Fruit fly (Drosophila melanogaster) whole organism, adult: Measurements from ENCODE around the gene p38b.

Experiments used
- CG12768 ChIP-seq: fragments of 200-800 bp; sonication (Bioruptor generic); optimal IDR thresholded peaks from 2 replicates; lab custom pipeline; 2017; ENCODE audit warnings: missing biosample characterization, missing genetic modification characterization, mild to moderate bottlenecking, moderate library complexity, missing genetic modification reagents
- Clk ChIP-seq: fragments of 200-800 bp; sonication (Bioruptor generic); optimal IDR thresholded peaks from 2 replicates; lab custom pipeline; 2017; ENCODE audit warnings: missing biosample characterization, missing genetic modification characterization
- Crg-1 ChIP-seq: fragments of 200-800 bp; sonication (Bioruptor generic); optimal IDR thresholded peaks from 2 replicates; lab custom pipeline; 2016; ENCODE audit warnings: missing biosample characterization, missing genetic modification characterization
- bab1 ChIP-seq: fragments of 200-800 bp; sonication (Bioruptor generic); optimal IDR thresholded peaks from 3 replicates; lab custom pipeline; 2019; ENCODE audit warnings: missing biosample characterization, mild to moderate bottlenecking, missing genetic modification characterization, moderate library complexity
- cnc ChIP-seq, 2 experiments: fragments of >200 bp; optimal IDR thresholded peaks; 2 replicates each; lab custom pipeline; 2017
- kay ChIP-seq: fragments of 200-800 bp; sonication (Bioruptor generic); peaks from one replicate; lab custom pipeline; 2016; ENCODE audit warnings: missing biosample characterization, missing genetic modification characterization, borderline replicate concordance
- ovo ChIP-seq: fragments of 200-800 bp; sonication (Bioruptor generic); optimal IDR thresholded peaks from 2 replicates; lab custom pipeline; 2016; ENCODE audit warnings: missing biosample characterization, missing genetic modification characterization
- toe ChIP-seq: fragments of 200-800 bp; sonication (Bioruptor generic); optimal IDR thresholded peaks from 2 replicates; lab custom pipeline; 2016; ENCODE audit warnings: missing biosample characterization, missing genetic modification characterization

DNA sequence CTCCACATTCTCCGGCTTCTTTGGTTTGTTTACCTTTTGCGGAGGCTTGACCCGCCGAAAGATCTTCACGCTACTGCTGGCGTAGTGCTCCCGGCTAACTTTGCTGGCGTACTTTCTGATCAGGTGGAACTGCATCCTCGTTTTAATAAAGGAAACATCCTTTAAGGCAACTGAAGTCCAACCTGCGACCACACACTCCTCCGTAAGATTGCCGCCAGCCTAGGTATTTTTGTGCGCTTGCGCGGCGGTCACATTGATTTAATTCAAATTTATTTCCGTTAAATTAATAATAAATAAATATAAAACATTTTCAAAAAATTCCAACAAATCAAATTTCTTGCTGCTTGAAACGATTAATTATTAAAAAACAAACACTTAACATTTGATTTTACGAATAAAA, 47.1 kb downstream of the p38b start, which contains the start of gene PolG1:
- TF ChIP-seq bab1 (GFP tag; lab: Kevin White, UChicago) (no peak), Clk (GFP tag; lab: Kevin White, UChicago) (no peak), ovo (GFP tag; lab: Kevin White, UChicago) (no peak), CG12768 (GFP tag; lab: Kevin White, UChicago) (no peak), Crg-1 (GFP tag; lab: Kevin White, UChicago) (no peak), cnc (optimal IDR thresholded peaks at IDR 0.05; lab: Kevin White, UChicago) (no peak), kay (GFP tag; lab: Kevin White, UChicago) (no peak), toe (no peak)
